Worm (Caenorhabditis elegans): ENCODE data around the gene emb-1.

emb-1 gene

DNA sequence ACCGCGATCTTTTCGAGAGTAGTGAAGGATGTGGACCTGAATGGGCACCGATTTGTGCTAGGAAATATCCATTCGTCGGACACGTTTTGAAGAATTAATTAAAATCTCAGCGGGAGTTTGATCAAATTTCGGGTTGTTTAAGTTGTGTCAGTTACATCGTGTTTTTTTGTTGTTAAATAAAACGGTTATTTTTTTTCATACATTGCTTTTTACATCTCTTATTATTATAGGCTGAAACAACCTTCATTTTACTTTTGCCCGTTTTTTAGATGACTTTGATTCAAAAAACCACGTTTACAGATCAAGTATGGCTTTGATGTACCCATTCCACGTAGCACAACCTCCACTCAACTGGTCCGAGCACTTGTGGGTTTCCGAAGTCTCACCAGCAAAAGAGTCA is at the start of gene emb-1:
TSS of gene emb-1 (plus strand) at position 301 of the 400 bp plus-strand sequence.
- TF ChIP-seq unc-62 (GFP tag; optimal IDR thresholded peaks at IDR 0.05), result no peak

DNA sequence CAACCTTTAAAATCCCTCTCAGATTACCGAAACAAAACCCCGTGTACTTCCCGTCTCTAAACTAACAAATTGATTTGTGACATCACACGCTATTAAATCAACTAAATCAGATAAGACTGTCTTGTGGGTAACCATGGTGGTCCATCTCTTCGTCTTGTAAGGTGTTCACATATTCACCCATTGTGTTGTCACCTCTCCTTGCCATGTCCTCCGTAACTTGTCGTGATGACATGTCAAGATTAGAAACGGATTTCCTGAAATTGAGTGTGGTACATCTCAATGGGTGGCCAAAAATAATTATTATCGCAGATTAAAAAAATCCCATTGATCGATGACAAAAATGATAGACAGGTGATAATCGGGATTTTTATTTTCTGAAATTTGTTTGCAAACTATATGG is 48.9 kb upstream of the emb-1 start:
- TF ChIP-seq unc-62 (GFP tag; optimal IDR thresholded peaks at IDR 0.05), result no peak

DNA sequence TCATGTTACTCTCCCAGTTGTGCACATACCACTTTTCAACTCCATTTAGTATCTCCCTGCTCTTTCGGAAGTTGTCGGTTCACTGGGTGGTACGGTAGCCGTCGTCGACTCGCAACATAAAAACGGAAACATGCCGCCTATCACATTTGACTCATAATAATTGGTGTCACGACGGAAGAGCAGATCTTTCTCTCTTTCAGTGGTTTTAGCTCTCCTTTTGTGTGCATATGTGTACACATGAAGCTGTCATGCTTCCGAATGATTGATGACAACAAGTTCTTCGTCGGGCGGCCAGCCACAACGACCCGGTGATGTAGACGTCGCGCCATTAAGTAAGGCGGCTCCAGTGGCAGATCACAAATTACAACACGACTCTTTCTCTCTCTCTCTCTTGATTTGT is 47.5 kb upstream of the emb-1 start:
- TF ChIP-seq unc-62 (GFP tag; optimal IDR thresholded peaks at IDR 0.05), result no peak

DNA sequence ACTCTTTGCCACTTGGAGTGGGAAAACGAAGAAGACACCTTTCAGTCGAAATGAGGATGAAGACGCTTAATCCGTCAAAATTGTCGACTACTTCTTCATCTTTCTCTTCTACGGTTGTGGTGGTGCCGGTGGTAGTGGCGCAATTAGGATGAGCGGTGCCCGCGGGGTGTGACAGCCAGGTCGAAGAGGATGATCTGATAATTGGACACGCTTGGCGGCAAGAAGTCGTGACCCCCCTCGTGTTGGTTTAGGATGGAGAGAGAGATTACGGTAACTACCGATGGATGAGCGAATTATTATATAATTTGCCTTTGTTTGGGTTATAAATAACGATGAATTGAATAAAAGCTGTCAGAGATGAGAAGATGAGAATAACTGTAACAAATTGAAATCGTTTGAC is 46.3 kb upstream of the emb-1 start:
- TF ChIP-seq unc-62 (GFP tag; optimal IDR thresholded peaks at IDR 0.05), result no peak

DNA sequence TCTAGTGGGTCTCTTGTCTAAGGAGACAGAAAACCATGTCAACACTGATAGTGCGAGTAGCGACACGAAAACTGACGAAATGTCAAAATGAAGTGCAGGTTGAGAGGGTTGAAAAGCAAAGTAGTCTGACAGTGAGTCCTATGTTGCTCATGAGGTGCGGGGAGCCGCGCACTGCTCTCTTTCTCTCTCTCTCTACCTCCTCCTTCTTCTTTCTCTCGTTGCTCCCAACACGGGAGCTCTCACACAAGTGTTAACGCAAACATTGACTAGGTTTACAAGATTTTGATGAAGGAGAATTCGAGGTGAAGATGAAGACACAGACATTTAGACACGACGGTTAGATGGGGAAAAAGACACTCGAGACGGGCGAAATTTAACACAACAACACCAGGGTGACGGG is 44.0 kb upstream of the emb-1 start:
- no peak for TF ChIP-seq unc-62 (GFP tag; optimal IDR thresholded peaks at IDR 0.05)

DNA sequence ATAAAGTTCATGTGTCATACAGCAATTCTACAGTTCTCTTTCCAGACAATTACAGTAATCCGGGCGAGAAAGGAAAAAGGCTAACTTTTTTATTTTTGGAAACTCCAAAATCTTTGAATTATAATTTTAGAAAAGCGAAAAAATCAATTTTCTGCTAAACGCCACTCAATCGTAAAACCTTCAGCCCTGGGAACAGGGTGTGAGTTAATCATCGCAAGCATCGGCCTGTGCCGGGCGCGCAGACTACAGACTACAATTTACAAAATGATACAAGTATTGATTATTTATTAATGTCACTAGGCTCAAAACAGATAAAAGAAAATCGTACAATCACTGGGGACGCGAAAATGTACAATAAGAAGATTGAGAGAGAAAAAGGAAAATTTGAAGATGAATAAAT is 42.6 kb upstream of the emb-1 start:
- TF ChIP-seq unc-62 (GFP tag; optimal IDR thresholded peaks at IDR 0.05), result no peak

DNA sequence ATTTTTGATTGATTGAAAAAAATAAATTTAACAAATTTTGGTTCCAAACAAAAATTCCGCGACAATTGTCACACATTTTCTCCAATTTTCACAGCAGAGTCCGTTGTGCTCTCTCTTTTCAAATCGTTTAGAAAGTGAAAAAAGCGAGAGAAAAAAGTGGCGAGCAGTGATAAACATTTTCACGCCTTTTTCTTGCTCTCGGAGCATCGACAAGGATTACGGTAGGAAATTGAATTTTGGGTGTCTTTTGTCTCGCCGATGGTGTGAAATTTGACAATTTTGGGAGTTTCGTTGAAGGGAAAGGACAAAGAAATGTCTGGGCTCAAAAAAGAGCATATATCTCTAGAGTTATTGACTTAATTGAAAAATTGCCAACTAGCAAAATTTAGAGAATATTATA is 38.7 kb upstream of the emb-1 start:
- TF ChIP-seq unc-62 (GFP tag; optimal IDR thresholded peaks at IDR 0.05), result no peak

DNA sequence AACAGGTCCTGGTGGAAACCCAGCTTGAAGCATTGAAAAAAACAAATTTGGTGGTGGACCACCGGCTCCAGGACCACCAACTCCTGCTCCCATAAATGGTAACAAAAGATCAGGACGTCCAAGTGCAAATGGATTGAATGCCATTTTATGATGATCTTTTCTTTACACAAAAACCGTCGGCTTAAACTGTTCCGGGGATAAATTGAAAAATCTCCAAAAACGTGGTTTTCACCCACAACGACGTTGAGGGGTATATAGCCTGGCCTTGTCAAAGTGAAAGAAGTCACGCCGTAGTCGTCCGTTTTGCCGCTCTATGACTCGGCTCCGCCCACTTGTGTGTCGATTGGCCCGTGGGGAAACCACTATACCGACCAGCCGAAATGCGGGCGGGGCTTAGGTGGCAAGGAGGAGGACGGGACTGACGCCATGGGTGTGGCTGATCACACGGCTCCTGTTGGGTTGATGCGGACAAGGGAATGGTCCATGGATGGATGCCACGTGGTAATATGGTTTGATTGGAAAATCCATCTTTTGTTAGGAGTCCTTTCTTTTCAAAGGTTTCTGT is 37.1 kb upstream of the emb-1 start, which contains the start of gene tbx-2:
TSS of gene tbx-2 (minus strand) at position 264 of the 565 bp plus-strand sequence.
- TF ChIP-seq unc-62 (GFP tag; optimal IDR thresholded peaks at IDR 0.05), result no peak

DNA sequence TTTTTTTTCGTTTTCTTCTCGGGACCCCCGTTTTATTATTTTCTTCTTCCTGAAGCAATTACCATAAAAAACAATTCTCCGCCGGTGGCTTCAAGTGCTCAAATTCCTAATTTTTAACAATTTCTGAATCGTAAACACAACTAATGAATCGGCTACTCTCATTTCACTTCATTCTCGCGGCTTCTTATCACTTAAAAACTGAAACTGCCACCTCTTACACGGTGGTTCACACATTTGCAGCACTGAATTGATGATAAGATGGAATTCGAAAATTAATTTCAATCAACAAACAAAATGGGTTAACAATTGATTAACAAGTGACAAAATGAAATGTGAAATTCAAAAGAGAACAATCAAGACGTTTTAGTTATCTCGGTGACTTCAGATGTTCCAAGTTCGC is 36.1 kb upstream of the emb-1 start:
- TF ChIP-seq unc-62 (GFP tag; optimal IDR thresholded peaks at IDR 0.05), result no peak

DNA sequence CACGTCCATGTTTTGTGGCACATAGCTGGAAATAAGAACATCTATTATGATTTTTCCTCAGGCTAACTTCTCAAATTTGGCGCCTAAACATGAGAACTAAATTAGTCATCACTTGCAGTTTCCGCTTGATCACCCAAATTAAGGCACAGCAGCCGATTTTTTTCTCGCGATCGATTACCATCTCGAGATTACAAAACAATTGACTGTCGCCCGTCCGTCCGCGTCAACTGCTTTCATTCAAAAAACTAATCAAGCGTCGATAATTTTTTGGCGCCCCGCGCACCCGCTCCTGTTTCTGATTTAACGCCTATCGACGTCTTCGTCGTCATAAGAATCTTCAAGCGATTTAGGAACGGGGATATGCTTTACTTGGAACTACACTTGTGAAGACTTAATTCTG is 35.6 kb upstream of the emb-1 start:
- no peak for TF ChIP-seq unc-62 (GFP tag; optimal IDR thresholded peaks at IDR 0.05)

DNA sequence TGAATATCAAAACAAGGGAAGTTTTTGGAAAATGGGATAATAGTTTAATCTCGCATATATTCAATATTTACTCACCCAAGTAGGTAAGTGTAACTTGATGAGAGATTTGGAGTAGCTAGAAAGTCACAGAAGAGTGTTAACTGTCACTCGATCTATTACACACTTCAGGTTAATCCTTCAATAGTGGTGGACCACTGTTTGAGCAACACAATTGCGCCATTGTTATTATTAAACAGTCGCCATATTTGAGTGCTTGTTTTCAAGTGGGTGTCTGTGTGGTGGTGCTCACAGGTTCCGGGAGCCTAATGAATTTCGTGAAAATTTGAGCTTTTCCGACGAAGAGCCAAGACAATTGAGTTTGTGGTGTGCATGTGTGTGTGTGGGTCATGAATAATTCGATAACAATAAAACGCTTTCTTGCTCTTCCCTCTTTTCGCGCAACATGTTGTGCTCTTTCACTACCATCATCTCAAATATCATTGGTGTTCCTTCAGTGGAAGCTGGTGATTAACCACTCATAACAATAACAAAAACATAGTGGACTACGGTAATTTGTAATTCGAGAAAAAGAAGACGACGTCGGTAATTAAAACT is 34.2 kb upstream of the emb-1 start:
- TF ChIP-seq unc-62 (GFP tag; optimal IDR thresholded peaks at IDR 0.05), result no peak

DNA sequence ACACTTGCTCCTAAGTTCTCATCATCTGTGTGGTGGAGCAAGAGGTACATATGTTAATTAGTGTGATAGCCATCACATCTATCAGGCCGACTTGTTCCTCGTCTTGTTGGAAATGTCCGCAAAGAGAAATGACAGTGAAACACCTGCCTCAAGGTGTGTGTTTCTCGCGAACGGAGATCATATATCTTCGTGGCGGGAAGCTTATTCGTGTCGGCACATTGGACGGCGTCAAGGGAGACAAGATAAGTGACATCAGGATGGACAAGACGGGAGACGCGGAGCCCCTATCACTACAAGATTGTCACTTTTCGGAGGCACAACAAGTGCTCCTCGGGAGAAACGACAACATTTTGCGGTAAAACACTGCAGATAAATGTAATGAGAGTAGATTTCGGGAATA is 33.5 kb upstream of the emb-1 start:
- no peak for TF ChIP-seq unc-62 (GFP tag; optimal IDR thresholded peaks at IDR 0.05)

DNA sequence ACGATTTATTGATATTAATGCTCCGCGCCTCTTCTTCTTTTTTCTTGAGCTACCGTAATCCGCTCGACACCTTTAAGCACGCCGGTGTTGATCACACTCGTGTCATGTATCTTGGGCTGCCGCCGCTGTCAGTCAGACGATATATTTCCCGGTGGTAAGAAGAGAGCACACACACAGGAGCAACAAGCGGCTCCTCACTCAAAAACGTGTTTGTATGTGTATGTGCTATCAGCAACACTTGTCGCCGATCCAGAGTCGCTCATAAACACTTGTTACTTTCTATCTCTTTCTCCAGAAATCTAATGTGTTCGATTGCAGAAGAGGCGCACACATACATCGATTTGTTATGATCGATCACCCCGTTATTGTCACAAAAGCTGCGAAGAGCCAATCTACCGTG is 32.7 kb upstream of the emb-1 start:
- no peak for TF ChIP-seq unc-62 (GFP tag; optimal IDR thresholded peaks at IDR 0.05)

DNA sequence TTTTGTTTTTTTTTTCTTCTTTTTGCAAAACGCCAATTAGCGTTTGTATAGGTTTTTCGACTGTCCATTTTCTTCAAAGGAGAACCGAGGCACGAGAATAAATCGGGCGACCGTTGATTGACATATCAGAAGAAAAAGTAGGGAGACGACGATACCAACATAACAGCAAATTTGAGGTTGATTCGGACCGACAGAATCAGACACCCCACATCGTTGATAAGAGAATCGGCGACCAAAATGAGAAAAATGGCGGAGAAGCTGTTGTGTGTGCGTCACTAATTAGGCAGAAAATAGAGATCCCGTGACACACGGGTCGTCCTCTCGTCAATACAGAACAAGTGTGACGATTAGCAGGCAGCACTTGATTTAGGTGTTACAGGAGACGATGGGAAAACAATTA is 31.3 kb upstream of the emb-1 start:
- no peak for TF ChIP-seq unc-62 (GFP tag; optimal IDR thresholded peaks at IDR 0.05)

DNA sequence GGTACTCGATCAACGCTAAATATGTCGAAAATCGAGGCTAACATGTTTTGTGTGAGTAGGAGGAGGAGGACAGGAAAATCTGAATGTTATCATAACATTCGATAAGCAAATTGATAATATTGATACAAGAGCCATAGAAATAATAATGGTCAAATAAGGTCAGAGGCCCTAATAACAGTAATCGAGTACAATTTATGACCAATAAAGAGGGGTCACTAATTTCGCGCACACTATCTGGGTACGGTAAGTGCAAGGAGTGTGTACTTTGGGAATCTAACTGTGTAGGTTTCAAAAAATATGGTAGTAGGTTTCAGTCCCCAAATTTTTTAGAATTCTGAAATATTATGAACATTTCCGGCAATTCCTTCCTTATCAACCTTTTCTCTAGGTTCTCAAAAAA is 29.7 kb upstream of the emb-1 start:
- no peak for TF ChIP-seq unc-62 (GFP tag; optimal IDR thresholded peaks at IDR 0.05)

DNA sequence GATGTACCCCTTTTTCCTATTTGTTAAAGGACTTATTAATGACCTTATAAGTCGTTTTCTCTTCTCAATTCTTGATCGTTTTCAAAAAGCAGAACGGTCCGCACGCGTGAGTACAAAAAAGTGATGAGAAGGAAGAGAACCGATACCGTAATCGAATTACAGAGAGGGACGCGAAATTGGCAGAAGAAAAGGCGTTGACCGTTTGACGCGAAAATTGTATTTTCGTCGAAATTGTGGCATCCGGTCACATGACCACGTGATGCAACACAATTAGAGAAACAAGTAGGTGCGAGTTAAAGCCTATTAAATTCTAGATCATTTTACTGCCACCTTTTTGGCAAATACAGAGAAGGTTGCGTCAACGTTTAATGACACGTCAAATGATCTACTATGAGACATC is 29.1 kb upstream of the emb-1 start:
- no peak for TF ChIP-seq unc-62 (GFP tag; optimal IDR thresholded peaks at IDR 0.05)

DNA sequence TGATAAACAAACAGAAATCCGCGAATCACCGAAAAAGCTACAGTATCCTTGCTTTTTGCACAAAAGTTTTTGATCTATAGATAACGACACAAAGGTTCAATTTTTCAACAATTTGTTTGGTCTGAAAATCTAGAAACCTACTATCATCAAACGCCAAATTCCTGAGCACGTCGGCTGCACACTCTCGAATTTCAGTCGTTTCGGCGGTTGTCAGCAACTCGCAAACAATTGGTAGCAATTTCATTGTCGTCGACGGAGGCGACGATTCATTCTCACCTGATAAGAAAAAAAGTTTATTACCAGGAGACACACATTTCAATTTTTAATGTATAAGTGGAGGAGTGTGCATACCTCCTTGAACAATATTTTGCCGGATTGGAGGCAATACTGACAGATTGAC is 27.4 kb upstream of the emb-1 start:
- TF ChIP-seq unc-62 (GFP tag; optimal IDR thresholded peaks at IDR 0.05), result no peak

DNA sequence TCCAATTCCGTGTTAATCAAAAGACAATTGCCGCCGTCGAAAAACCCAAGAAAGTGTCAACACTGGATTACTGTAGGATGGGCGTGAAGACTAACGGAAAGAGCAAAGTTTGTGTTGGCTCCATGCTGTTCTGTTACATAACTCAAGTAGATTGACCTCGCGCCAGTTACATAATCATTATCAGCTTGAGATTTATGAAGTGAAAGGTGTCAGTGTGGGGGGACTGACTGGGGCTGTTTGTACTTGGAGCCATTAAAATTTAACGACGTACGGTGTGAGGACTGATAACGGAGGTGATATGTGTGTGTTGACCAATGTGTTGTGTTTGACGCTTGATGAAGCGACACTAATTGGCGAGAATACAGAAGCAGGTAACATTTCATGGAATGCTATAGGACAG is 26.5 kb upstream of the emb-1 start:
- no peak for TF ChIP-seq unc-62 (GFP tag; optimal IDR thresholded peaks at IDR 0.05)

Measured in whole organism, dauer.